Worm (Caenorhabditis elegans) whole organism, L2 larva: ENCODE measurements around the gene skpo-1.

Source experiments
- ceh-16 ChIP-seq: fragments of 150-350 bp; optimal IDR thresholded peaks from 2 replicates; lab custom pipeline; 2014; ENCODE audit warnings: missing biosample characterization, missing genetic modification characterization
- fos-1 ChIP-seq: fragments of 150-350 bp; optimal IDR thresholded peaks from 2 replicates; lab custom pipeline; 2014; ENCODE audit warnings: missing biosample characterization, missing genetic modification characterization
- lsy-2 ChIP-seq, 2 experiments: fragments of 150-350 bp in 1 of 2; sonication (generic microtip) in 1 of 2; optimal IDR thresholded peaks; 2 replicates each; lab custom pipeline; 2014 to 2017; ENCODE audit warnings: missing biosample characterization in 2 of 2, missing genetic modification characterization in 2 of 2
- mdl-1 ChIP-seq, 2 experiments: fragments of 150-350 bp in 1 of 2; sonication (generic microtip) in 1 of 2; optimal IDR thresholded peaks; 2 replicates each; lab custom pipeline; 2017; ENCODE audit warnings: missing biosample characterization in 2 of 2, missing genetic modification characterization in 2 of 2
- nhr-23 ChIP-seq: fragments of 150-350 bp; optimal IDR thresholded peaks from 2 replicates; lab custom pipeline; 2014; ENCODE audit warnings: missing biosample characterization, missing genetic modification reagents, missing genetic modification characterization
- nhr-25 ChIP-seq: fragments of 150-350 bp; sonication (generic microtip); optimal IDR thresholded peaks from 3 replicates; lab custom pipeline; 2014; ENCODE audit warnings: missing biosample characterization, missing genetic modification characterization
- skn-1 ChIP-seq: sonication (generic microtip); optimal IDR thresholded peaks from 2 replicates; lab custom pipeline; 2017; ENCODE audit warnings: missing biosample characterization, missing genetic modification characterization
- sma-3 ChIP-seq: sonication (generic microtip); optimal IDR thresholded peaks from 2 replicates; lab custom pipeline; 2016; ENCODE audit warnings: missing genetic modification reagents, missing genetic modification characterization, missing compliant biosample characterization
- snpc-4 ChIP-seq: fragments of 150-350 bp; optimal IDR thresholded peaks from 2 replicates; lab custom pipeline; 2014; ENCODE audit warnings: missing biosample characterization, missing genetic modification characterization
- unc-62 ChIP-seq: fragments of 150-350 bp; optimal IDR thresholded peaks from 2 replicates; lab custom pipeline; 2014; ENCODE audit warnings: missing biosample characterization, missing genetic modification reagents, missing genetic modification characterization
- ztf-4 ChIP-seq: fragments of 150-350 bp; optimal IDR thresholded peaks from 2 replicates; lab custom pipeline; 2014; ENCODE audit warnings: missing biosample characterization, missing genetic modification characterization

ce11 chrII:8412935-8413334 lies 8.3 kb upstream of the skpo-1 start:
- TF ChIP-seq nhr-25 (tag; lab: Kevin White, UChicago) (no peak), lsy-2 (tag; optimal IDR thresholded peaks at IDR 0.05; lab: Kevin White, UChicago) (no peak), ceh-16 (tag; lab: Kevin White, UChicago) (no peak), ztf-4 (tag; lab: Kevin White, UChicago) (no peak), skn-1 (no peak), sma-3 (no peak), fos-1 (tag; lab: Kevin White, UChicago) (peak; percentile 20), unc-62 (no peak), mdl-1 (tag; optimal IDR thresholded peaks at IDR 0.05; lab: Kevin White, UChicago) (no peak), nhr-23 (no peak), snpc-4 (tag; lab: Kevin White, UChicago) (no peak)
